Worm (Caenorhabditis elegans) whole organism, L2 larva: Measurements from ENCODE around the gene Y17D7B.10.

ENCODE experiments used
- R02D3.7 ChIP-seq: fragments of 150-350 bp; optimal IDR thresholded peaks from 2 replicates; lab custom pipeline; 2014; ENCODE audit warnings: missing biosample characterization, missing genetic modification characterization
- ZK546.5 ChIP-seq: sonication (generic microtip); optimal IDR thresholded peaks from 2 replicates; lab custom pipeline; 2017; ENCODE audit warnings: missing biosample characterization, missing genetic modification characterization
- blmp-1 ChIP-seq: sonication (generic microtip); optimal IDR thresholded peaks from 2 replicates; lab custom pipeline; 2017; ENCODE audit warnings: missing genetic modification characterization, mild to moderate bottlenecking, missing compliant biosample characterization, antibody characterized with exemption, moderate library complexity; ENCODE audit not compliant: insufficient read depth
- ceh-16 ChIP-seq: fragments of 150-350 bp; optimal IDR thresholded peaks from 2 replicates; lab custom pipeline; 2014; ENCODE audit warnings: missing biosample characterization, missing genetic modification characterization
- ceh-82 ChIP-seq: fragments of 150-350 bp; optimal IDR thresholded peaks from 2 replicates; lab custom pipeline; 2014; ENCODE audit warnings: missing biosample characterization, missing genetic modification characterization
- nhr-11 ChIP-seq: fragments of 150-350 bp; optimal IDR thresholded peaks from 2 replicates; lab custom pipeline; 2014; ENCODE audit warnings: missing biosample characterization, missing genetic modification characterization
- nhr-237 ChIP-seq: fragments of 150-350 bp; optimal IDR thresholded peaks from 2 replicates; lab custom pipeline; 2014; ENCODE audit warnings: missing biosample characterization, missing genetic modification characterization
- nhr-77 ChIP-seq: fragments of 150-350 bp; optimal IDR thresholded peaks from 2 replicates; lab custom pipeline; 2014; ENCODE audit warnings: missing biosample characterization, missing genetic modification characterization
- unc-62 ChIP-seq: fragments of 150-350 bp; optimal IDR thresholded peaks from 2 replicates; lab custom pipeline; 2014; ENCODE audit warnings: missing biosample characterization, missing genetic modification reagents, missing genetic modification characterization
- ztf-11 ChIP-seq: sonication (generic microtip); optimal IDR thresholded peaks from 2 replicates; lab custom pipeline; 2017; ENCODE audit warnings: missing biosample characterization, missing genetic modification characterization
- ztf-4 ChIP-seq: fragments of 150-350 bp; optimal IDR thresholded peaks from 2 replicates; lab custom pipeline; 2014; ENCODE audit warnings: missing biosample characterization, missing genetic modification characterization

ce11 chrV:18806409-18806808, 22.9 kb downstream of the Y17D7B.10 start, which contains the start of gene sri-10:
- TF ChIP-seq nhr-77 (tag; lab: Kevin White, UChicago): no peak
- no peak for TF ChIP-seq ztf-11 (tag; lab: Kevin White, UChicago)
- no peak for TF ChIP-seq nhr-11
- no peak for TF ChIP-seq R02D3.7 (tag; lab: Kevin White, UChicago)
- no peak for TF ChIP-seq ceh-82 (tag; lab: Kevin White, UChicago)
- no peak for TF ChIP-seq blmp-1 (tag; lab: Kevin White, UChicago)
- TF ChIP-seq ceh-16: no peak
- TF ChIP-seq ztf-4 (tag; lab: Kevin White, UChicago): no peak
- TF ChIP-seq nhr-237 (tag; lab: Kevin White, UChicago): no peak
- no peak for TF ChIP-seq ZK546.5 (tag; lab: Kevin White, UChicago)
- TF ChIP-seq unc-62 (GFP tag; lab: Kevin White, UChicago): no peak
